Fruit fly (Drosophila melanogaster) whole organism, prepupa: Measurements from ENCODE around the gene CG11698.

Source experiments
- Blimp-1 ChIP-seq: fragments of 200-800 bp; sonication (Bioruptor generic); optimal IDR thresholded peaks from 3 replicates; lab custom pipeline; 2017; ENCODE audit warnings: missing biosample characterization, missing genetic modification characterization, mild to moderate bottlenecking, moderate library complexity, missing genetic modification reagents
- CG10631 ChIP-seq: fragments of 200-800 bp; sonication (Bioruptor generic); optimal IDR thresholded peaks from 2 replicates; lab custom pipeline; 2016; ENCODE audit warnings: missing biosample characterization, missing genetic modification characterization
- CG10669 ChIP-seq: fragments of 200-800 bp; sonication (Bioruptor generic); optimal IDR thresholded peaks from 3 replicates; lab custom pipeline; 2018; ENCODE audit warnings: missing biosample characterization, mild to moderate bottlenecking, missing genetic modification characterization, moderate library complexity
- CG11294 ChIP-seq: fragments of 200-800 bp; sonication (Bioruptor generic); IDR thresholded peaks from 2 replicates; pipeline ENCODE4 v1.3.6; 2022; ENCODE audit warnings: missing biosample characterization, missing genetic modification characterization
- CG11762 ChIP-seq: fragments of 200-800 bp; sonication (Bioruptor generic); optimal IDR thresholded peaks from 3 replicates; lab custom pipeline; 2016; ENCODE audit warnings: missing biosample characterization, missing genetic modification characterization; ENCODE audit not compliant: insufficient read depth
- CG11902 ChIP-seq: fragments of 200-800 bp; sonication (Bioruptor generic); optimal IDR thresholded peaks from 3 replicates; lab custom pipeline; 2016; ENCODE audit warnings: missing biosample characterization, missing genetic modification characterization
- CG15336 ChIP-seq: fragments of 200-800 bp; sonication (Bioruptor generic); IDR thresholded peaks from 2 replicates; pipeline ENCODE4 v1.3.6; 2022; ENCODE audit warnings: missing biosample characterization, missing genetic modification characterization
- CG16779 ChIP-seq: fragments of 200-800 bp; sonication (Bioruptor generic); optimal IDR thresholded peaks from 3 replicates; lab custom pipeline; 2017; ENCODE audit warnings: missing biosample characterization, mild to moderate bottlenecking, missing genetic modification characterization
- CG31627 ChIP-seq: fragments of 200-800 bp; sonication (Bioruptor generic); optimal IDR thresholded peaks from 3 replicates; lab custom pipeline; 2016; ENCODE audit warnings: missing biosample characterization, missing genetic modification characterization
- CG32006 ChIP-seq: fragments of 200-800 bp; sonication (Bioruptor generic); optimal IDR thresholded peaks from 3 replicates; lab custom pipeline; 2017; ENCODE audit warnings: missing biosample characterization, mild to moderate bottlenecking, missing genetic modification characterization
- CG3919 ChIP-seq: fragments of 200-800 bp; sonication (Bioruptor generic); optimal IDR thresholded peaks from 3 replicates; lab custom pipeline; 2016; ENCODE audit warnings: missing biosample characterization, missing genetic modification characterization
- CG4318 ChIP-seq: fragments of 200-800 bp; sonication (Bioruptor generic); optimal IDR thresholded peaks from 3 replicates; lab custom pipeline; 2017; ENCODE audit warnings: missing biosample characterization, mild to moderate bottlenecking, missing genetic modification characterization
- CG6163 ChIP-seq: fragments of 200-800 bp; sonication (Bioruptor generic); IDR thresholded peaks from 3 replicates; pipeline ENCODE4 v1.3.6; 2022; ENCODE audit warnings: missing biosample characterization, missing genetic modification characterization
- CG6276 ChIP-seq: fragments of 200-800 bp; sonication (Bioruptor generic); optimal IDR thresholded peaks from 2 replicates; lab custom pipeline; 2017; ENCODE audit warnings: missing biosample characterization, mild to moderate bottlenecking, missing genetic modification characterization
- CG6792 ChIP-seq: fragments of 200-800 bp; sonication (Bioruptor generic); optimal IDR thresholded peaks from 3 replicates; lab custom pipeline; 2016; ENCODE audit warnings: missing biosample characterization, missing genetic modification characterization
- CG6854 ChIP-seq: fragments of 200-800 bp; sonication (Bioruptor generic); optimal IDR thresholded peaks from 2 replicates; lab custom pipeline; 2017; ENCODE audit warnings: missing biosample characterization, mild to moderate bottlenecking, missing genetic modification characterization
- CG8319 ChIP-seq: fragments of 200-800 bp; sonication (Bioruptor generic); optimal IDR thresholded peaks from 3 replicates; lab custom pipeline; 2016; ENCODE audit warnings: missing biosample characterization, missing genetic modification characterization
- CG8632 ChIP-seq: fragments of 200-800 bp; sonication (Bioruptor generic); optimal IDR thresholded peaks from 3 replicates; lab custom pipeline; 2016; ENCODE audit warnings: missing biosample characterization, missing genetic modification characterization
- CG9139 ChIP-seq: fragments of 200-800 bp; sonication (Bioruptor generic); optimal IDR thresholded peaks from 3 replicates; lab custom pipeline; 2017; ENCODE audit warnings: missing biosample characterization, mild to moderate bottlenecking, missing genetic modification characterization
- Eip78C ChIP-seq: fragments of 200-800 bp; sonication (Bioruptor generic); peaks from one replicate; lab custom pipeline; 2016; ENCODE audit warnings: missing biosample characterization, missing genetic modification characterization
- Eip93F ChIP-seq: fragments of 200-800 bp; sonication (Bioruptor generic); optimal IDR thresholded peaks from 2 replicates; lab custom pipeline; 2016; ENCODE audit warnings: missing biosample characterization, mild to moderate bottlenecking, missing genetic modification characterization
- Ets21C ChIP-seq: fragments of 200-800 bp; sonication (Bioruptor generic); optimal IDR thresholded peaks from 3 replicates; lab custom pipeline; 2016; ENCODE audit warnings: missing biosample characterization, missing genetic modification characterization
- Ets96B ChIP-seq: fragments of 200-800 bp; optimal IDR thresholded peaks from 2 replicates; lab custom pipeline; 2019; ENCODE audit warnings: missing biosample characterization, mild to moderate bottlenecking, missing genetic modification characterization, moderate library complexity
- Gug ChIP-seq: fragments of 200-800 bp; sonication (Bioruptor generic); IDR thresholded peaks from 2 replicates; pipeline ENCODE4 v1.3.6; 2022; ENCODE audit warnings: missing biosample characterization, missing genetic modification characterization
- Hr38 ChIP-seq: sonication (Bioruptor generic); optimal IDR thresholded peaks from 2 replicates; lab custom pipeline; 2016; ENCODE audit warnings: missing biosample characterization, missing genetic modification characterization
- Hr39 ChIP-seq: fragments of 200-800 bp; sonication (Bioruptor generic); optimal IDR thresholded peaks from 2 replicates; lab custom pipeline; 2016; ENCODE audit warnings: missing biosample characterization, missing genetic modification characterization
- Hr4 ChIP-seq: fragments of 200-800 bp; sonication (Bioruptor generic); optimal IDR thresholded peaks from 3 replicates; lab custom pipeline; 2016; ENCODE audit warnings: missing biosample characterization, missing genetic modification characterization
- Lpt ChIP-seq: fragments of 200-800 bp; sonication (Bioruptor generic); optimal IDR thresholded peaks from 3 replicates; lab custom pipeline; 2016; ENCODE audit warnings: missing biosample characterization, missing genetic modification characterization
- Met ChIP-seq: fragments of 200-800 bp; sonication (Bioruptor generic); optimal IDR thresholded peaks from 3 replicates; lab custom pipeline; 2016; ENCODE audit warnings: missing biosample characterization, missing genetic modification characterization
- OdsH ChIP-seq: fragments of 200-800 bp; sonication (Bioruptor generic); optimal IDR thresholded peaks from 3 replicates; lab custom pipeline; 2016; ENCODE audit warnings: missing biosample characterization, missing genetic modification characterization
- Smox ChIP-seq: fragments of 200-800 bp; sonication (Bioruptor generic); optimal IDR thresholded peaks from 3 replicates; lab custom pipeline; 2016; ENCODE audit warnings: missing biosample characterization, missing genetic modification characterization
- Sox102F ChIP-seq: fragments of 200-800 bp; sonication (Bioruptor generic); optimal IDR thresholded peaks from 2 replicates; lab custom pipeline; 2016; ENCODE audit warnings: missing biosample characterization, mild to moderate bottlenecking, missing genetic modification characterization
- Sox14 ChIP-seq: fragments of 200-800 bp; sonication (Bioruptor generic); optimal IDR thresholded peaks from 3 replicates; lab custom pipeline; 2016; ENCODE audit warnings: missing biosample characterization, missing genetic modification characterization
- Sox15 ChIP-seq: fragments of 200-800 bp; sonication (Bioruptor generic); optimal IDR thresholded peaks from 3 replicates; lab custom pipeline; 2016; ENCODE audit warnings: missing biosample characterization, missing genetic modification characterization
- achi ChIP-seq: fragments of 200-800 bp; sonication (Bioruptor generic); optimal IDR thresholded peaks from 3 replicates; lab custom pipeline; 2016; ENCODE audit warnings: missing biosample characterization, missing genetic modification characterization
- acj6 ChIP-seq: fragments of 200-800 bp; sonication (Bioruptor generic); optimal IDR thresholded peaks from 3 replicates; lab custom pipeline; 2016; ENCODE audit warnings: missing biosample characterization, missing genetic modification characterization
- cyc ChIP-seq: fragments of 200-800 bp; sonication (Bioruptor generic); optimal IDR thresholded peaks from 3 replicates; lab custom pipeline; 2016; ENCODE audit warnings: missing biosample characterization, missing genetic modification characterization
- dac ChIP-seq: fragments of 200-800 bp; sonication (Bioruptor generic); optimal IDR thresholded peaks from 2 replicates; lab custom pipeline; 2017; ENCODE audit warnings: missing biosample characterization, mild to moderate bottlenecking, missing genetic modification characterization
- eg ChIP-seq: fragments of 200-800 bp; sonication (Bioruptor generic); IDR thresholded peaks from 3 replicates; pipeline ENCODE4 v1.3.6; 2022; ENCODE audit warnings: missing biosample characterization, missing genetic modification characterization
- fd59A ChIP-seq: fragments of 200-800 bp; sonication (Bioruptor generic); optimal IDR thresholded peaks from 2 replicates; lab custom pipeline; 2017; ENCODE audit warnings: missing biosample characterization, mild to moderate bottlenecking, missing genetic modification characterization, missing genetic modification reagents
- fd85E ChIP-seq: fragments of 200-800 bp; sonication (Bioruptor generic); optimal IDR thresholded peaks from 3 replicates; lab custom pipeline; 2016; ENCODE audit warnings: missing biosample characterization, missing genetic modification characterization
- net ChIP-seq: fragments of 200-800 bp; sonication (Bioruptor generic); optimal IDR thresholded peaks from 3 replicates; lab custom pipeline; 2016; ENCODE audit warnings: missing biosample characterization, missing genetic modification characterization
- pdm3 ChIP-seq: fragments of 200-800 bp; sonication (Bioruptor generic); optimal IDR thresholded peaks from 3 replicates; lab custom pipeline; 2016; ENCODE audit warnings: missing biosample characterization, missing genetic modification characterization
- salr ChIP-seq, 2 experiments: fragments of 200-800 bp; sonication (Bioruptor generic); optimal IDR thresholded peaks; 3 replicates each; lab custom pipeline; 2016 to 2018; ENCODE audit warnings: missing biosample characterization in 2 of 2, missing genetic modification characterization in 2 of 2, mild to moderate bottlenecking in 1 of 2
- spab ChIP-seq: fragments of 200-800 bp; sonication (Bioruptor generic); optimal IDR thresholded peaks from 2 replicates; lab custom pipeline; 2017; ENCODE audit warnings: missing biosample characterization, mild to moderate bottlenecking, missing genetic modification characterization, missing genetic modification reagents
- ss ChIP-seq, 2 experiments: fragments of 200-800 bp; sonication (Bioruptor generic); optimal IDR thresholded peaks; 2 replicates in 1 of 2; 3 replicates in 1 of 2; lab custom pipeline; 2017 to 2018; ENCODE audit warnings: mild to moderate bottlenecking in 2 of 2, missing biosample characterization in 2 of 2, missing genetic modification characterization in 2 of 2, moderate library complexity in 1 of 2
- svp ChIP-seq: fragments of 200-800 bp; sonication (Bioruptor generic); peaks from one replicate; lab custom pipeline; 2016; ENCODE audit warnings: missing biosample characterization, missing genetic modification characterization
- topi ChIP-seq: fragments of 200-800 bp; sonication (Bioruptor generic); optimal IDR thresholded peaks from 3 replicates; lab custom pipeline; 2016; ENCODE audit warnings: missing biosample characterization, missing genetic modification characterization
- vri ChIP-seq: fragments of 200-800 bp; sonication (Bioruptor generic); optimal IDR thresholded peaks from 3 replicates; lab custom pipeline; 2016; ENCODE audit warnings: missing biosample characterization, mild to moderate bottlenecking, missing genetic modification characterization

The CG11698 gene

dm6 chr3R:8354458-8354857 is 42.5 kb downstream of the CG11698 start (continued):
- TF ChIP-seq Smox (GFP tag; lab: Kevin White, UChicago) (no peak), acj6 (GFP tag; lab: Kevin White, UChicago) (peak; percentile 45), Sox15 (GFP tag; lab: Kevin White, UChicago) (peak; percentile 16), ss (GFP tag; optimal IDR thresholded peaks at IDR 0.05; lab: Kevin White, UChicago) (no peak), CG10631 (GFP tag; lab: Kevin White, UChicago) (no peak), vri (GFP tag; lab: Kevin White, UChicago) (peak; percentile 29), CG6854 (GFP tag; lab: Kevin White, UChicago) (no peak)

- TF ChIP-seq fd59A (GFP tag; lab: Kevin White, UChicago) (peak; percentile 46), CG3919 (GFP tag; lab: Kevin White, UChicago) (peak; percentile 86), Sox14 (GFP tag; lab: Kevin White, UChicago) (peak; percentile 71), topi (GFP tag; lab: Kevin White, UChicago) (peak; percentile 73), Eip93F (GFP tag; lab: Kevin White, UChicago) (no peak), vri (GFP tag; lab: Kevin White, UChicago) (no peak), salr (GFP tag; optimal IDR thresholded peaks at IDR 0.05; lab: Kevin White, UChicago) (peak; percentile 56 to 60), net (GFP tag; lab: Kevin White, UChicago) (peak; percentile 95), cyc (GFP tag; lab: Kevin White, UChicago) (peak; percentile 69), CG11294 (peak; percentile 90), CG4318 (GFP tag; lab: Kevin White, UChicago) (peak; percentile 95), Eip78C (GFP tag; lab: Kevin White, UChicago) (peak; percentile 99), Sox102F (peak; percentile 66), Hr4 (peak; percentile 97), CG11762 (GFP tag; lab: Kevin White, UChicago) (peak; percentile 93), CG8632 (GFP tag; lab: Kevin White, UChicago) (peak; percentile 84), achi (GFP tag; lab: Kevin White, UChicago) (peak; percentile 88), CG16779 (tag; lab: Kevin White, UChicago) (peak; percentile 82), Gug (GFP tag; lab: Robert Waterston, UW) (peak; percentile 92), Smox (GFP tag; lab: Kevin White, UChicago) (peak; percentile 7), CG15336 (GFP tag; lab: Robert Waterston, UW) (peak; percentile 97), Lpt (GFP tag; lab: Kevin White, UChicago) (peak; percentile 89), CG6854 (GFP tag; lab: Kevin White, UChicago) (no peak), CG6276 (GFP tag; lab: Kevin White, UChicago) (peak; percentile 93), Met (GFP tag; lab: Kevin White, UChicago) (peak; percentile 37), CG6792 (GFP tag; lab: Kevin White, UChicago) (peak; percentile 81), CG6163 (peak; percentile 91), CG8319 (GFP tag; lab: Kevin White, UChicago) (peak; percentile 90), fd85E (GFP tag; lab: Kevin White, UChicago) (peak; percentile 74), spab (GFP tag; lab: Kevin White, UChicago) (peak; percentile 42), CG11902 (GFP tag; lab: Kevin White, UChicago) (peak; percentile 89), CG31627 (GFP tag; lab: Kevin White, UChicago) (peak; percentile 69), Hr38 (GFP tag; lab: Kevin White, UChicago) (peak; percentile 27), CG10631 (GFP tag; lab: Kevin White, UChicago) (peak; percentile 79), CG10669 (GFP tag; lab: Kevin White, UChicago) (peak; percentile 78), OdsH (GFP tag; lab: Kevin White, UChicago) (peak; percentile 95), svp (GFP tag; lab: Kevin White, UChicago) (no peak), CG9139 (GFP tag; lab: Kevin White, UChicago) (no peak), acj6 (GFP tag; lab: Kevin White, UChicago) (peak; percentile 89), Hr39 (peak; percentile 65), dac (GFP tag; lab: Kevin White, UChicago) (peak; percentile 90), ss (GFP tag; optimal IDR thresholded peaks at IDR 0.05; lab: Kevin White, UChicago) (peak; percentile 16 to 68), Ets21C (GFP tag; lab: Kevin White, UChicago) (peak; percentile 40), eg (GFP tag; lab: Robert Waterston, UW) (peak; percentile 95), Ets96B (tag; lab: Kevin White, UChicago) (peak; percentile 72), Blimp-1 (GFP tag; lab: Kevin White, UChicago) (no peak), CG32006 (GFP tag; lab: Kevin White, UChicago) (peak; percentile 93), pdm3 (GFP tag; lab: Kevin White, UChicago) (peak; percentile 95)
These were observed 43.0 kb downstream of the CG11698 start for dm6 chr3R:8354969-8355368.
